Worm (Caenorhabditis elegans): ENCODE data around the gene bkip-1.

Gene bkip-1

DNA sequence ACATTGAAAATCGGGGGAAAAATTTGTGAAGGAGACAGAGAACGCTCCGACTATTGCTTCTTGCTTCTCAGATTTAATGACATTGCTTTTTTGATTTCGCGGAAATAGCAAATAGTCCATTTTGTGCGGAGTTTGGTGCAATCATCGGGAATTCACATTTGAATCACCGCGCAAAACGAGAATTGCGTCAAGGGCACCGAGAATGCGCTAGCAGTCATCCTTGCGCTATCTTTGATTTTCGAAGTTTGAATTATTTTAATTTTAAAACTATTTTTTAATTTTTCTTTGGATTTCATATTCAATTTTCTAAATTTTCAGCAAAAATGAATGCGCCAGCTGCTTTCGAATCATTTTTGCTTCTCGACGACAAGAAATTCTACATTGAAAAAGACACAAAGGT, 41.3 kb upstream of the bkip-1 start, which contains the start of gene rpb-11 (continued):
- TF ChIP-seq nhr-11 (tag; optimal IDR thresholded peaks at IDR 0.05) (peak; percentile 77), zag-1 (tag; optimal IDR thresholded peaks at IDR 0.05) (no peak), dmd-6 (GFP tag; IDR thresholded peaks at IDR 0.05) (peak; percentile 85), lin-13 (GFP tag; optimal IDR thresholded peaks at IDR 0.05) (peak; percentile 79), mxl-3 (GFP tag; optimal IDR thresholded peaks at IDR 0.05) (peak; percentile 47), lir-3 (tag; optimal IDR thresholded peaks at IDR 0.05) (peak; percentile 33), dpl-1 (GFP tag; optimal IDR thresholded peaks at IDR 0.05) (peak; percentile 99), set-16 (GFP tag; IDR thresholded peaks at IDR 0.05) (no peak), D1046.2 (GFP tag; IDR thresholded peaks at IDR 0.05) (no peak), nhr-28 (tag; optimal IDR thresholded peaks at IDR 0.05) (peak; percentile 76), egl-43 (GFP tag; IDR thresholded peaks at IDR 0.05) (peak; percentile 78), unc-62 (GFP tag; optimal IDR thresholded peaks at IDR 0.05 in 1 of 2) (peak in 1 of 2 experiments; percentile 4), unc-62 (tag; optimal IDR thresholded peaks at IDR 0.05) (no peak), aly-2 (tag; optimal IDR thresholded peaks at IDR 0.05) (no peak), fos-1 (tag; optimal IDR thresholded peaks at IDR 0.05) (no peak), hmg-1.1 (GFP tag; IDR thresholded peaks at IDR 0.05) (peak; percentile 90), aha-1 (tag) (peak; percentile 97), F26F4.8 (GFP tag; conservative IDR thresholded peaks at IDR 0.05) (no peak), nhr-237 (tag; optimal IDR thresholded peaks at IDR 0.05) (no peak), F49E8.2 (tag; optimal IDR thresholded peaks at IDR 0.05; ENCODE audit: borderline replicate concordance) (peak; percentile 47), tag-97 (GFP tag; IDR thresholded peaks at IDR 0.05) (no peak), madf-5 (GFP tag; IDR thresholded peaks at IDR 0.05) (0 out of 4 replicates have a peak, but pooled peaks of 1 of the 2 experiments have one; percentile 53), hlh-11 (tag; optimal IDR thresholded peaks at IDR 0.05) (peak; percentile 84), ceh-20 (GFP tag; IDR thresholded peaks at IDR 0.05) (peak; percentile 83; the same call in 1 of the 2 replicates), dmd-8 (GFP tag; IDR thresholded peaks at IDR 0.05) (no peak), daf-12 (tag; optimal IDR thresholded peaks at IDR 0.05) (no peak), mxl-2 (GFP tag; conservative IDR thresholded peaks at IDR 0.05) (0 out of 2 replicates have a peak, but pooled peaks have one; percentile 20), T26A8.4 (GFP tag; IDR thresholded peaks at IDR 0.05) (peak; percentile 95), ztf-7 (tag; optimal IDR thresholded peaks at IDR 0.05) (peak; percentile 85), sdz-12 (GFP tag; optimal IDR thresholded peaks at IDR 0.05) (no peak), madf-9 (GFP tag; conservative IDR thresholded peaks at IDR 0.05) (peak; percentile 70), spr-3 (GFP tag; optimal IDR thresholded peaks at IDR 0.05) (peak; percentile 84), tra-1 (GFP tag; IDR thresholded peaks at IDR 0.05) (peak; percentile 73), ceh-32 (tag; optimal IDR thresholded peaks at IDR 0.05; ENCODE audit: poor library complexity) (peak; percentile 48), ceh-28 (tag; optimal IDR thresholded peaks at IDR 0.05) (no peak), ZK337.2 (GFP tag; IDR thresholded peaks at IDR 0.05) (0 out of 2 replicates have a peak, but pooled peaks have one; percentile 7), dmd-9 (GFP tag; IDR thresholded peaks at IDR 0.05) (peak; percentile 72; the same call in 1 of the 2 replicates), nhr-111 (GFP tag; optimal IDR thresholded peaks at IDR 0.05) (no peak), gei-8 (GFP tag; optimal IDR thresholded peaks at IDR 0.05) (no peak), ctbp-1 (GFP tag; IDR thresholded peaks at IDR 0.05) (peak; percentile 77), nhr-102 (tag; optimal IDR thresholded peaks at IDR 0.05) (peak; percentile 95), mdt-29 (GFP tag; IDR thresholded peaks at IDR 0.05) (0 out of 2 replicates have a peak, but pooled peaks have one; percentile 32), nhr-6 (tag; optimal IDR thresholded peaks at IDR 0.05) (peak; percentile 87), Y5F2A.4 (GFP tag; optimal IDR thresholded peaks at IDR 0.05) (no peak), snpc-4 (tag; optimal IDR thresholded peaks at IDR 0.05) (no peak), zip-2 (tag; optimal IDR thresholded peaks at IDR 0.05) (peak; percentile 51), mes-2 (tag; optimal IDR thresholded peaks at IDR 0.05; ENCODE audit: poor library complexity, severe bottlenecking) (peak; percentile 97), ces-1 (GFP tag; optimal IDR thresholded peaks at IDR 0.05) (peak; percentile 7), hlh-30 (tag; optimal IDR thresholded peaks at IDR 0.05; ENCODE audit: insufficient read depth) (peak; percentile 78), nhr-48 (tag; optimal IDR thresholded peaks at IDR 0.05) (peak; percentile 76), skn-1 (tag; optimal IDR thresholded peaks at IDR 0.05) (no peak), nhr-76 (tag; optimal IDR thresholded peaks at IDR 0.05) (no peak)

Data from whole organism, L4 larva.